Fruit fly (Drosophila melanogaster): ENCODE measurements around the gene CG13004.

The CG13004 gene

dm6 chrX:16780244-16780643 is 55.1 kb downstream of the CG13004 start (continued):
- TF ChIP-seq slp2 (GFP tag; optimal IDR thresholded peaks at IDR 0.05) = no peak
- peak; percentile 16 for TF ChIP-seq Hmr (GFP tag; optimal IDR thresholded peaks at IDR 0.05)
- TF ChIP-seq CG12659 (GFP tag; optimal IDR thresholded peaks at IDR 0.05) = no peak
- peak; percentile 53 for TF ChIP-seq abd-A (tag; optimal IDR thresholded peaks at IDR 0.05)
- no peak for TF ChIP-seq gce (GFP tag; IDR thresholded peaks at IDR 0.05)
- peak; percentile 73 for TF ChIP-seq sqz (GFP tag; optimal IDR thresholded peaks at IDR 0.05)
- TF ChIP-seq CG11456 (GFP tag; IDR thresholded peaks at IDR 0.05) = no peak
- no peak for TF ChIP-seq wek (GFP tag; optimal IDR thresholded peaks at IDR 0.05)
- TF ChIP-seq Bteb2 (GFP tag; optimal IDR thresholded peaks at IDR 0.05) = no peak
- TF ChIP-seq CG4617 (GFP tag; optimal IDR thresholded peaks at IDR 0.05; ENCODE audit: borderline replicate concordance) = no peak
- TF ChIP-seq Mrtf (GFP tag; IDR thresholded peaks at IDR 0.05) = no peak
- TF ChIP-seq CG33557 (GFP tag; optimal IDR thresholded peaks at IDR 0.05) = no peak
- TF ChIP-seq psq (GFP tag; optimal IDR thresholded peaks at IDR 0.05) = no peak
- no peak for TF ChIP-seq al (GFP tag; IDR thresholded peaks at IDR 0.05)
- no peak for TF ChIP-seq CG18619 (GFP tag; optimal IDR thresholded peaks at IDR 0.05)
- TF ChIP-seq Ravus (GFP tag; IDR thresholded peaks at IDR 0.05) = no peak
- no peak for TF ChIP-seq lov (optimal IDR thresholded peaks at IDR 0.05)
- no peak for TF ChIP-seq lov (GFP tag; IDR thresholded peaks at IDR 0.05)
- TF ChIP-seq zen (tag; optimal IDR thresholded peaks at IDR 0.05) = no peak
- no peak for TF ChIP-seq gcm (GFP tag; optimal IDR thresholded peaks at IDR 0.05)
- TF ChIP-seq HmgZ (tag; optimal IDR thresholded peaks at IDR 0.05) = no peak
- TF ChIP-seq crol (GFP tag; IDR thresholded peaks at IDR 0.05) = no peak
- no peak for TF ChIP-seq CG3281 (GFP tag; optimal IDR thresholded peaks at IDR 0.05)
- no peak for TF ChIP-seq tgo (GFP tag; IDR thresholded peaks at IDR 0.05)
- TF ChIP-seq ase (GFP tag; IDR thresholded peaks at IDR 0.05) = no peak
- peak; percentile 39 to 74 for TF ChIP-seq Trl (optimal IDR thresholded peaks at IDR 0.05)
- TF ChIP-seq Trl (GFP tag; optimal IDR thresholded peaks at IDR 0.05) = no peak
- TF ChIP-seq croc (GFP tag; conservative IDR thresholded peaks at IDR 0.05) = no peak
- no peak for TF ChIP-seq Nf-YC (tag; optimal IDR thresholded peaks at IDR 0.05)
- TF ChIP-seq z (GFP tag; IDR thresholded peaks at IDR 0.05) = peak; percentile 76; the same call in 2 of the 3 replicates
- no peak for TF ChIP-seq Dip3 (GFP tag; optimal IDR thresholded peaks at IDR 0.05)
- TF ChIP-seq D19B (GFP tag; optimal IDR thresholded peaks at IDR 0.05) = peak; percentile 32
- no peak for TF ChIP-seq CG12744 (GFP tag; optimal IDR thresholded peaks at IDR 0.05)
- no peak for TF ChIP-seq CG15073 (GFP tag; optimal IDR thresholded peaks at IDR 0.05)
- no peak for TF ChIP-seq CG14441 (GFP tag; IDR thresholded peaks at IDR 0.05)
- TF ChIP-seq Nf-YA (GFP tag; IDR thresholded peaks at IDR 0.05) = no peak
- TF ChIP-seq NK7.1 (GFP tag; optimal IDR thresholded peaks at IDR 0.05) = no peak
- TF ChIP-seq unpg (GFP tag; optimal IDR thresholded peaks at IDR 0.05) = no peak
- no peak for TF ChIP-seq nmo (GFP tag; optimal IDR thresholded peaks at IDR 0.05)
- no peak for TF ChIP-seq sug (tag; optimal IDR thresholded peaks at IDR 0.05)
- no peak for TF ChIP-seq CG7271 (tag; optimal IDR thresholded peaks at IDR 0.05)
- TF ChIP-seq run (tag; optimal IDR thresholded peaks at IDR 0.05) = no peak
- no peak for TF ChIP-seq sc (optimal IDR thresholded peaks at IDR 0.05)
- TF ChIP-seq sc (GFP tag; optimal IDR thresholded peaks at IDR 0.05) = no peak
- TF ChIP-seq CG1024 (GFP tag; IDR thresholded peaks at IDR 0.05) = no peak
- TF ChIP-seq mirr (GFP tag; optimal IDR thresholded peaks at IDR 0.05) = no peak
- peak; percentile 49 for TF ChIP-seq CG13894 (tag; optimal IDR thresholded peaks at IDR 0.05)
- TF ChIP-seq CG16863 (GFP tag; optimal IDR thresholded peaks at IDR 0.05) = no peak
- no peak for TF ChIP-seq odd (GFP tag; optimal IDR thresholded peaks at IDR 0.05)
- TF ChIP-seq gfzf (GFP tag; optimal IDR thresholded peaks at IDR 0.05) = no peak
- peak; percentile 58 for TF ChIP-seq Med (GFP tag)
- no peak for TF ChIP-seq CG12299 (tag; optimal IDR thresholded peaks at IDR 0.05)
- TF ChIP-seq Taf1 (GFP tag; IDR thresholded peaks at IDR 0.05) = no peak
- TF ChIP-seq CG11560 (tag; IDR thresholded peaks at IDR 0.05) = no peak

Measured in whole organism, embryonic.